Fruit fly (Drosophila melanogaster) whole organism, embryonic: Measurements from ENCODE around the gene CG43448.

ENCODE experiments used
- Ada2b ChIP-seq: fragments of 200-800 bp; sonication (Bioruptor generic); IDR thresholded peaks from 2 replicates; pipeline ENCODE4 v1.3.6; 2022; ENCODE audit warnings: missing biosample characterization, missing genetic modification characterization
- B-H1 ChIP-seq: fragments of 200-800 bp; sonication (Bioruptor generic); IDR thresholded peaks from 3 replicates; pipeline ENCODE4 v1.3.6; 2022; ENCODE audit warnings: missing biosample characterization, missing genetic modification characterization
- CG10267 ChIP-seq: fragments of 200-800 bp; sonication (Bioruptor generic); optimal IDR thresholded peaks from 2 replicates; lab custom pipeline; 2018; ENCODE audit warnings: missing biosample characterization, mild to moderate bottlenecking, missing genetic modification characterization, moderate library complexity
- CG10431 ChIP-seq: fragments of 200-800 bp; sonication (Bioruptor generic); optimal IDR thresholded peaks from 3 replicates; lab custom pipeline; 2018; ENCODE audit warnings: missing biosample characterization, mild to moderate bottlenecking, missing genetic modification characterization
- CG11723 ChIP-seq: fragments of 200-800 bp; sonication (Bioruptor generic); optimal IDR thresholded peaks from 2 replicates; lab custom pipeline; 2017; ENCODE audit warnings: missing biosample characterization, mild to moderate bottlenecking, missing genetic modification characterization
- CG12155 ChIP-seq: fragments of 200-800 bp; sonication (Bioruptor generic); optimal IDR thresholded peaks from 3 replicates; lab custom pipeline; 2016; ENCODE audit warnings: missing biosample characterization, missing genetic modification characterization
- CG12391 ChIP-seq: fragments of 200-800 bp; sonication (Bioruptor generic); optimal IDR thresholded peaks from 3 replicates; lab custom pipeline; 2018; ENCODE audit warnings: missing biosample characterization, mild to moderate bottlenecking, missing genetic modification characterization, moderate library complexity
- CG13424 ChIP-seq: fragments of 200-800 bp; sonication (Bioruptor generic); optimal IDR thresholded peaks from 2 replicates; lab custom pipeline; 2019; ENCODE audit warnings: missing biosample characterization, mild to moderate bottlenecking, missing genetic modification characterization, moderate library complexity
- CG13894 ChIP-seq: fragments of 200-800 bp; sonication (Bioruptor generic); optimal IDR thresholded peaks from 3 replicates; lab custom pipeline; 2018; ENCODE audit warnings: missing biosample characterization, mild to moderate bottlenecking, missing genetic modification characterization, moderate library complexity
- CG14441 ChIP-seq: fragments of 200-800 bp; sonication (Bioruptor generic); IDR thresholded peaks from 2 replicates; pipeline ENCODE4 v1.3.6; 2022; ENCODE audit warnings: missing biosample characterization, missing genetic modification characterization
- CG15479 ChIP-seq: fragments of 200-800 bp; sonication (Bioruptor generic); optimal IDR thresholded peaks from 3 replicates; lab custom pipeline; 2019; ENCODE audit warnings: missing biosample characterization, mild to moderate bottlenecking, missing genetic modification characterization, moderate library complexity
- CG17385 ChIP-seq: fragments of 200-800 bp; sonication (Bioruptor generic); optimal IDR thresholded peaks from 3 replicates; lab custom pipeline; 2018; ENCODE audit warnings: missing biosample characterization, mild to moderate bottlenecking, missing genetic modification characterization
- CG34224 ChIP-seq: fragments of 200-800 bp; sonication (Bioruptor generic); IDR thresholded peaks from 3 replicates; pipeline ENCODE4 v1.3.6; 2022; ENCODE audit warnings: missing biosample characterization, missing genetic modification characterization; ENCODE audit not compliant: partially characterized antibody
- CG34376 ChIP-seq: fragments of 200-800 bp; sonication (Bioruptor generic); optimal IDR thresholded peaks from 2 replicates; lab custom pipeline; 2018; ENCODE audit warnings: missing biosample characterization, mild to moderate bottlenecking, missing genetic modification characterization
- CG4282 ChIP-seq: fragments of 200-800 bp; sonication (Bioruptor generic); optimal IDR thresholded peaks from 2 replicates; lab custom pipeline; 2016; ENCODE audit warnings: missing biosample characterization, missing genetic modification characterization
- CG4360 ChIP-seq: fragments of 200-800 bp; sonication (Bioruptor generic); IDR thresholded peaks from 2 replicates; pipeline ENCODE4 v1.3.6; 2022; ENCODE audit warnings: missing biosample characterization, missing genetic modification characterization
- CG4820 ChIP-seq: fragments of 200-800 bp; sonication (Bioruptor generic); optimal IDR thresholded peaks from 3 replicates; lab custom pipeline; 2016; ENCODE audit warnings: missing biosample characterization, missing genetic modification characterization
- CG5245 ChIP-seq: fragments of 200-800 bp; sonication (Bioruptor generic); optimal IDR thresholded peaks from 3 replicates; lab custom pipeline; 2016; ENCODE audit warnings: missing biosample characterization, missing genetic modification characterization
- CG6254 ChIP-seq: fragments of 200-800 bp; sonication (Bioruptor generic); optimal IDR thresholded peaks from 3 replicates; lab custom pipeline; 2017; ENCODE audit warnings: mild to moderate bottlenecking, missing biosample characterization, missing genetic modification reagents, missing genetic modification characterization
- CG6272 ChIP-seq: fragments of 200-800 bp; sonication (Bioruptor generic); IDR thresholded peaks from 2 replicates; pipeline ENCODE4 v1.3.6; 2022; ENCODE audit warnings: missing biosample characterization, missing genetic modification characterization
- CG6683 ChIP-seq: fragments of 200-800 bp; sonication (Bioruptor generic); optimal IDR thresholded peaks from 2 replicates; lab custom pipeline; 2017; ENCODE audit warnings: missing biosample characterization, mild to moderate bottlenecking, missing genetic modification characterization, missing genetic modification reagents
- CG6765 ChIP-seq: fragments of 200-800 bp; sonication (Bioruptor generic); optimal IDR thresholded peaks from 3 replicates; lab custom pipeline; 2017; ENCODE audit warnings: missing biosample characterization, mild to moderate bottlenecking, missing genetic modification characterization
- CG9932 ChIP-seq: fragments of 200-800 bp; sonication (Bioruptor generic); IDR thresholded peaks from 2 replicates; pipeline ENCODE4 v1.3.6; 2022; ENCODE audit warnings: missing biosample characterization, missing genetic modification characterization
- H2.0 ChIP-seq: fragments of 200-800 bp; sonication (Bioruptor generic); IDR thresholded peaks from 2 replicates; pipeline ENCODE4 v1.3.6; 2022; ENCODE audit warnings: missing biosample characterization, missing genetic modification characterization
- Myb ChIP-seq: fragments of 200-800 bp; sonication (Bioruptor generic); optimal IDR thresholded peaks from 2 replicates; lab custom pipeline; 2016; ENCODE audit warnings: missing biosample characterization, missing genetic modification characterization
- Ptx1 ChIP-seq: fragments of 200-800 bp; sonication (Bioruptor generic); IDR thresholded peaks from 2 replicates; pipeline ENCODE4 v1.3.6; 2022; ENCODE audit warnings: missing biosample characterization, missing genetic modification characterization
- Rfx ChIP-seq: fragments of 200-800 bp; sonication (Bioruptor generic); IDR thresholded peaks from 2 replicates; pipeline ENCODE4 v1.3.6; 2022; ENCODE audit warnings: missing biosample characterization, missing genetic modification characterization
- ash1 ChIP-seq: fragments of 200-800 bp; sonication (Bioruptor generic); optimal IDR thresholded peaks from 2 replicates; lab custom pipeline; 2018; ENCODE audit warnings: missing biosample characterization, mild to moderate bottlenecking, missing genetic modification characterization
- cad ChIP-seq: fragments of >200 bp; optimal IDR thresholded peaks from 2 replicates; lab custom pipeline; 2017; ENCODE audit warnings: missing biosample characterization, missing genetic modification characterization
- cg ChIP-seq: fragments of 200-800 bp; sonication (Bioruptor generic); optimal IDR thresholded peaks from 3 replicates; lab custom pipeline; 2019; ENCODE audit warnings: missing biosample characterization, mild to moderate bottlenecking, missing genetic modification characterization, moderate library complexity
- dati ChIP-seq: fragments of 200-800 bp; sonication (Bioruptor generic); IDR thresholded peaks from 2 replicates; pipeline ENCODE4 v1.3.6; 2022; ENCODE audit warnings: missing biosample characterization, missing genetic modification characterization
- disco-r ChIP-seq: fragments of 200-800 bp; sonication (Bioruptor generic); optimal IDR thresholded peaks from 2 replicates; lab custom pipeline; 2016; ENCODE audit warnings: missing biosample characterization, missing genetic modification characterization
- esg ChIP-seq: fragments of 200-800 bp; sonication (Bioruptor generic); conservative IDR thresholded peaks from 2 replicates; pipeline ENCODE4 v1.3.6; 2022; ENCODE audit warnings: missing biosample characterization, missing genetic modification characterization
- inv ChIP-seq: fragments of 200-800 bp; sonication (Bioruptor generic); IDR thresholded peaks from 2 replicates; pipeline ENCODE4 v1.3.6; 2022; ENCODE audit warnings: missing biosample characterization, missing genetic modification characterization; ENCODE audit not compliant: partially characterized antibody
- lilli ChIP-seq: fragments of 200-800 bp; sonication (Bioruptor generic); optimal IDR thresholded peaks from 3 replicates; lab custom pipeline; 2016; ENCODE audit warnings: missing biosample characterization, missing genetic modification characterization
- mirr ChIP-seq: fragments of 200-800 bp; sonication (Bioruptor generic); optimal IDR thresholded peaks from 3 replicates; lab custom pipeline; 2018; ENCODE audit warnings: missing biosample characterization, mild to moderate bottlenecking, missing genetic modification characterization
- pfk ChIP-seq: fragments of 200-800 bp; sonication (Bioruptor generic); optimal IDR thresholded peaks from 2 replicates; lab custom pipeline; 2018; ENCODE audit warnings: missing biosample characterization, mild to moderate bottlenecking, missing genetic modification characterization, moderate library complexity
- phol ChIP-seq: fragments of 200-800 bp; sonication (Bioruptor generic); optimal IDR thresholded peaks from 3 replicates; lab custom pipeline; 2018; ENCODE audit warnings: missing biosample characterization, mild to moderate bottlenecking, missing genetic modification characterization, moderate library complexity
- pros ChIP-seq: fragments of 200-800 bp; sonication (Bioruptor generic); optimal IDR thresholded peaks from 3 replicates; lab custom pipeline; 2019; ENCODE audit warnings: missing biosample characterization, mild to moderate bottlenecking, missing genetic modification characterization, moderate library complexity
- sens-2 ChIP-seq: fragments of 200-800 bp; sonication (Bioruptor generic); IDR thresholded peaks from 2 replicates; pipeline ENCODE4 v1.3.6; 2022; ENCODE audit warnings: missing biosample characterization, missing genetic modification characterization
- sisA ChIP-seq: fragments of 200-800 bp; sonication (Bioruptor generic); IDR thresholded peaks from 2 replicates; pipeline ENCODE4 v1.3.6; 2022; ENCODE audit warnings: missing biosample characterization, missing genetic modification characterization
- slbo ChIP-seq: fragments of 200-800 bp; sonication (Bioruptor generic); IDR thresholded peaks from 2 replicates; pipeline ENCODE4 v1.3.6; 2022; ENCODE audit warnings: missing biosample characterization, missing genetic modification characterization
- sna ChIP-seq: fragments of 200-800 bp; sonication (Bioruptor generic); IDR thresholded peaks from 2 replicates; pipeline ENCODE4 v1.3.6; 2022; ENCODE audit warnings: missing biosample characterization, missing genetic modification characterization; ENCODE audit not compliant: partially characterized antibody
- sqz ChIP-seq: fragments of 200-800 bp; sonication (Bioruptor generic); optimal IDR thresholded peaks from 3 replicates; lab custom pipeline; 2018; ENCODE audit warnings: missing biosample characterization, mild to moderate bottlenecking, missing genetic modification characterization
- sug ChIP-seq: fragments of 200-800 bp; optimal IDR thresholded peaks from 2 replicates; lab custom pipeline; 2019; ENCODE audit warnings: missing biosample characterization, mild to moderate bottlenecking, missing genetic modification characterization, moderate library complexity
- tll ChIP-seq, 2 experiments: fragments of 200-800 bp in 1 of 2; fragments of >200 bp in 1 of 2; sonication (Bioruptor generic) in 1 of 2; optimal IDR thresholded peaks; 2 replicates each; lab custom pipeline; 2017 to 2019; ENCODE audit warnings: missing biosample characterization in 2 of 2, missing genetic modification characterization in 2 of 2, mild to moderate bottlenecking in 1 of 2, moderate library complexity in 1 of 2
- twi ChIP-seq: fragments of 200-800 bp; optimal IDR thresholded peaks from 2 replicates; lab custom pipeline; 2019; ENCODE audit warnings: missing biosample characterization, mild to moderate bottlenecking, missing genetic modification characterization, moderate library complexity
- zen ChIP-seq: fragments of 200-800 bp; sonication (Bioruptor generic); optimal IDR thresholded peaks from 3 replicates; lab custom pipeline; 2018; ENCODE audit warnings: missing biosample characterization, mild to moderate bottlenecking, missing genetic modification characterization, moderate library complexity

The CG43448 gene

DNA sequence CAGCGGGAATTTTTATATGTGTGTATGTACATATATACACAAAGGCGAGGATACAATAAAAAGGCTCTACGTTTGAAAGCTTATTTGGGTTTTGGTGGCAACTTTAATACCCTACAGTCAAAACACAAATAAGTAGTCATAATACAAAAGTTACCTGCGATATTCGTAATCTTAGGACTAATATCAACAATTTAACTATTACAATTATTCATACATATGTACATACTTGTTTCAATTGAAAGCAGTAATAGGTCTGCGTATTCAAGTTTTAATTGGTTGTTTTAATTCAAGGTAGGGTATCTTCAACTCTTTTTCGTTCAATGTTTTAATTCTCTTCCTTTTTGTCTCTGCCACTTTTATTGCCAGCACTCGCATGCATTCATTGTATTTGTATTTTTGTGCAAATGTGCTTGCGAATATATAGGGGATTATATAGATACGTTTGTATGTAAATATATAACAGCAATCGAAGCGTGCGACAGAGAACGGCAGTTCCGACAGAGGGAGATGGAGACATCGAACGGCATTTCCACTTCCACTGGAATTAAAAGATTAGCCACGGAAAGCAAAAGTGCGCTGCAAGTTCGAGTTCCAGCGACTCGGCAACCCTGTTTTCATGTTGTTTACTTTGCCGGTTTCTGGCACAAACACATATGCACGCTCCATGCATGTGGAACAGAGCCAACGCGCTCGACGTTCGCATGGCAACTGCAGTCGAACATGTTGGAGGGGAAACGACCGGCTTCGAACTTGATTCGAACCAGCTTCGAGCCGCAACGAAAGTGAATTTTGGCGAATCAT, 39.1 kb upstream of the CG43448 start (continued):
- TF ChIP-seq CG6765 (GFP tag; lab: Kevin White, UChicago) = peak; percentile 1
- peak; percentile 57 for TF ChIP-seq slbo
- TF ChIP-seq disco-r (GFP tag; lab: Kevin White, UChicago) = peak; percentile 12
- peak; percentile 37; the same call in 1 of the 2 replicates for TF ChIP-seq dati (GFP tag; lab: Robert Waterston, UW)
- TF ChIP-seq CG4820 (GFP tag; lab: Kevin White, UChicago) = peak; percentile 11
- no peak for TF ChIP-seq inv (GFP tag; lab: Robert Waterston, UW)
- TF ChIP-seq CG14441 (GFP tag; lab: Robert Waterston, UW) = peak; percentile 55; the same call in 1 of the 2 replicates
- TF ChIP-seq CG6272 (GFP tag; lab: Robert Waterston, UW) = no peak
- no peak for TF ChIP-seq pfk
- TF ChIP-seq, all 482 proteins: peak for 255

DNA sequence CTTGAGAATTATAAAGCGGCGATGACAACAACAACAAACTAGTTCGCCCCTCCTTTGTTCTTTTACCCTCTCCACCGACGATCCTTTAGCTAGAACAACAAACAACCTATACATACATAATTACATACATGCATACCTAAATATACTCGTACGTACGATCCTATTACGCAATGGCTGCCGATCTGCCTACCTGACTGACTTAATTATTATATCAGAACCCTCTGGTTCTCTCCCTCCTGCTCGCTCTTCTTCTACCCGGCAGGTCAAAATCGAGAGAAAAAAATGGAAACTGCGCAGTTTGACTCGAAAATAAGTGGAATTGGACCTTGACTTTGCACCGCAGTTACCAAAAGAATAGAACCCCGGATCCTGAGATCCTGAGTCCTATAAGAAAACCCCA, 38.4 kb upstream of the CG43448 start:
- TF ChIP-seq CG9932 (GFP tag; lab: Robert Waterston, UW) = no peak
- TF ChIP-seq Rfx (GFP tag; lab: Robert Waterston, UW) = no peak
- TF ChIP-seq zen (tag; lab: Kevin White, UChicago) = peak; percentile 55
- no peak for TF ChIP-seq Ada2b (GFP tag; lab: Robert Waterston, UW)
- no peak for TF ChIP-seq sna (GFP tag; lab: Robert Waterston, UW)
- TF ChIP-seq CG17385 (GFP tag; lab: Kevin White, UChicago) = peak; percentile 56
- TF ChIP-seq H2.0 (GFP tag; lab: Robert Waterston, UW) = no peak
- no peak for TF ChIP-seq B-H1 (GFP tag; lab: Robert Waterston, UW)
- TF ChIP-seq CG15479 = peak; percentile 68
- TF ChIP-seq Ptx1 (GFP tag; lab: Robert Waterston, UW) = no peak
- TF ChIP-seq phol = no peak
- TF ChIP-seq tll (GFP tag; optimal IDR thresholded peaks at IDR 0.05; lab: Kevin White, UChicago) = peak in 1 of 2 experiments; percentile 93
- TF ChIP-seq cad = peak; percentile 19
- TF ChIP-seq mirr (GFP tag; lab: Kevin White, UChicago) = no peak
- TF ChIP-seq CG34224 (GFP tag; lab: Robert Waterston, UW) = no peak
- no peak for TF ChIP-seq CG6683
- TF ChIP-seq cg (GFP tag; lab: Kevin White, UChicago) = peak; percentile 20
- TF ChIP-seq sqz (GFP tag; lab: Kevin White, UChicago) = peak; percentile 57
- TF ChIP-seq esg (GFP tag; lab: Robert Waterston, UW) = no peak
- peak; percentile 76 for TF ChIP-seq CG4360 (GFP tag; lab: Robert Waterston, UW)
- no peak for TF ChIP-seq Myb (GFP tag; lab: Kevin White, UChicago)
- TF ChIP-seq pros (GFP tag; lab: Kevin White, UChicago) = no peak

dm6 chr3R:30273898-30274297, 36.4 kb upstream of the CG43448 start:
- TF ChIP-seq CG10267 (tag; lab: Kevin White, UChicago) = no peak
- no peak for TF ChIP-seq CG13894 (tag; lab: Kevin White, UChicago)
- no peak for TF ChIP-seq CG34376 (GFP tag; lab: Kevin White, UChicago)
- TF ChIP-seq twi = no peak
- no peak for TF ChIP-seq CG11723 (GFP tag; lab: Kevin White, UChicago)
- no peak for TF ChIP-seq CG5245 (GFP tag; lab: Kevin White, UChicago)
- TF ChIP-seq lilli = no peak
- no peak for TF ChIP-seq CG10431
- no peak for TF ChIP-seq sisA (GFP tag; lab: Robert Waterston, UW)
- no peak for TF ChIP-seq CG13424
- TF ChIP-seq ash1 = no peak
- TF ChIP-seq CG4282 (GFP tag; lab: Kevin White, UChicago) = no peak
- peak; percentile 86 for TF ChIP-seq CG6254 (GFP tag; lab: Kevin White, UChicago)
- TF ChIP-seq sens-2 (GFP tag; lab: Robert Waterston, UW) = no peak
- no peak for TF ChIP-seq CG12155
- no peak for TF ChIP-seq sug (tag; lab: Kevin White, UChicago)
- TF ChIP-seq CG12391 = no peak
